Worm (Caenorhabditis elegans) whole organism, L2 larva: Measurements from ENCODE around the gene nhr-241.

Experiments
- F13H6.1 ChIP-seq: sonication (generic microtip); optimal IDR thresholded peaks from 2 replicates; lab custom pipeline; 2016; ENCODE audit warnings: missing genetic modification characterization, missing compliant biosample characterization
- R02D3.7 ChIP-seq: fragments of 150-350 bp; optimal IDR thresholded peaks from 2 replicates; lab custom pipeline; 2014; ENCODE audit warnings: missing biosample characterization, missing genetic modification characterization
- ZK546.5 ChIP-seq: sonication (generic microtip); optimal IDR thresholded peaks from 2 replicates; lab custom pipeline; 2017; ENCODE audit warnings: missing biosample characterization, missing genetic modification characterization
- alr-1 ChIP-seq: fragments of 150-350 bp; optimal IDR thresholded peaks from 2 replicates; lab custom pipeline; 2014; ENCODE audit warnings: missing biosample characterization, missing genetic modification characterization
- aly-2 ChIP-seq: fragments of 150-350 bp; optimal IDR thresholded peaks from 2 replicates; lab custom pipeline; 2014; ENCODE audit warnings: missing biosample characterization, missing genetic modification characterization
- ceh-16 ChIP-seq: fragments of 150-350 bp; optimal IDR thresholded peaks from 2 replicates; lab custom pipeline; 2014; ENCODE audit warnings: missing biosample characterization, missing genetic modification characterization
- dmd-4 ChIP-seq: sonication (generic microtip); optimal IDR thresholded peaks from 2 replicates; lab custom pipeline; 2017; ENCODE audit warnings: missing biosample characterization, missing genetic modification characterization
- egl-27 ChIP-seq: sonication (generic microtip); optimal IDR thresholded peaks from 3 replicates; lab custom pipeline; 2017; ENCODE audit warnings: missing biosample characterization, missing genetic modification reagents, missing genetic modification characterization
- elt-1 ChIP-seq: fragments of 150-350 bp; optimal IDR thresholded peaks from 2 replicates; lab custom pipeline; 2014; ENCODE audit warnings: missing biosample characterization, missing genetic modification characterization
- elt-3 ChIP-seq: sonication (generic microtip); optimal IDR thresholded peaks from 2 replicates; lab custom pipeline; 2017; ENCODE audit warnings: missing biosample characterization, missing genetic modification characterization
- fos-1 ChIP-seq: fragments of 150-350 bp; optimal IDR thresholded peaks from 2 replicates; lab custom pipeline; 2014; ENCODE audit warnings: missing biosample characterization, missing genetic modification characterization
- lin-13 ChIP-seq: fragments of 150-350 bp; optimal IDR thresholded peaks from 2 replicates; lab custom pipeline; 2014; ENCODE audit warnings: missing biosample characterization, missing genetic modification reagents, missing genetic modification characterization
- lin-39 ChIP-seq: fragments of 150-350 bp; optimal IDR thresholded peaks from 2 replicates; lab custom pipeline; 2014; ENCODE audit warnings: missing biosample characterization, missing genetic modification reagents, missing genetic modification characterization
- lsy-2 ChIP-seq, 2 experiments: fragments of 150-350 bp in 1 of 2; sonication (generic microtip) in 1 of 2; optimal IDR thresholded peaks; 2 replicates each; lab custom pipeline; 2014 to 2017; ENCODE audit warnings: missing biosample characterization in 2 of 2, missing genetic modification characterization in 2 of 2
- mbf-1 ChIP-seq: sonication (generic microtip); optimal IDR thresholded peaks from 2 replicates; lab custom pipeline; 2017; ENCODE audit warnings: missing biosample characterization, missing genetic modification characterization
- mdl-1 ChIP-seq, 2 experiments: fragments of 150-350 bp in 1 of 2; sonication (generic microtip) in 1 of 2; optimal IDR thresholded peaks; 2 replicates each; lab custom pipeline; 2017; ENCODE audit warnings: missing biosample characterization in 2 of 2, missing genetic modification characterization in 2 of 2
- nhr-11 ChIP-seq: fragments of 150-350 bp; optimal IDR thresholded peaks from 2 replicates; lab custom pipeline; 2014; ENCODE audit warnings: missing biosample characterization, missing genetic modification characterization
- nhr-12 ChIP-seq: fragments of 150-350 bp; optimal IDR thresholded peaks from 2 replicates; lab custom pipeline; 2014; ENCODE audit warnings: missing biosample characterization, missing genetic modification characterization
- nhr-129 ChIP-seq: fragments of 150-350 bp; optimal IDR thresholded peaks from 2 replicates; lab custom pipeline; 2014; ENCODE audit warnings: missing biosample characterization, missing genetic modification characterization
- nhr-237 ChIP-seq: fragments of 150-350 bp; optimal IDR thresholded peaks from 2 replicates; lab custom pipeline; 2014; ENCODE audit warnings: missing biosample characterization, missing genetic modification characterization
- nhr-6 ChIP-seq: fragments of 150-350 bp; optimal IDR thresholded peaks from 2 replicates; lab custom pipeline; 2014; ENCODE audit warnings: missing biosample characterization, missing genetic modification characterization
- nhr-77 ChIP-seq: fragments of 150-350 bp; optimal IDR thresholded peaks from 2 replicates; lab custom pipeline; 2014; ENCODE audit warnings: missing biosample characterization, missing genetic modification characterization
- peb-1 ChIP-seq: fragments of 150-350 bp; optimal IDR thresholded peaks from 2 replicates; lab custom pipeline; 2014; ENCODE audit warnings: missing biosample characterization, missing genetic modification characterization
- sem-4 ChIP-seq: fragments of 150-350 bp; optimal IDR thresholded peaks from 2 replicates; lab custom pipeline; 2014; ENCODE audit warnings: missing biosample characterization, missing genetic modification reagents, missing genetic modification characterization
- skn-1 ChIP-seq: sonication (generic microtip); optimal IDR thresholded peaks from 2 replicates; lab custom pipeline; 2017; ENCODE audit warnings: missing biosample characterization, missing genetic modification characterization
- sma-3 ChIP-seq: sonication (generic microtip); optimal IDR thresholded peaks from 2 replicates; lab custom pipeline; 2016; ENCODE audit warnings: missing genetic modification reagents, missing genetic modification characterization, missing compliant biosample characterization
- sma-9 ChIP-seq, 2 experiments: fragments of 150-350 bp in 1 of 2; sonication (generic microtip) in 1 of 2; optimal IDR thresholded peaks; 2 replicates each; lab custom pipeline; 2014 to 2016; ENCODE audit warnings: missing genetic modification characterization in 2 of 2, mild to moderate bottlenecking in 1 of 2, missing biosample characterization in 1 of 2, missing compliant biosample characterization in 1 of 2, missing genetic modification reagents in 1 of 2, moderate library complexity in 1 of 2
- unc-39 ChIP-seq: fragments of 150-350 bp; optimal IDR thresholded peaks from 2 replicates; lab custom pipeline; 2014; ENCODE audit warnings: missing biosample characterization, missing genetic modification characterization
- unc-55 ChIP-seq: fragments of 150-350 bp; sonication (generic microtip); optimal IDR thresholded peaks from 3 replicates; lab custom pipeline; 2014; ENCODE audit warnings: missing biosample characterization, missing genetic modification reagents, missing genetic modification characterization
- unc-62 ChIP-seq: fragments of 150-350 bp; optimal IDR thresholded peaks from 2 replicates; lab custom pipeline; 2014; ENCODE audit warnings: missing biosample characterization, missing genetic modification reagents, missing genetic modification characterization
- ztf-1 ChIP-seq: fragments of 200-800 bp; sonication (Bioruptor generic); conservative IDR thresholded peaks from 2 replicates; pipeline ENCODE4 v1.3.6; 2022; ENCODE audit warnings: missing genetic modification characterization, missing compliant biosample characterization
- ztf-11 ChIP-seq: sonication (generic microtip); optimal IDR thresholded peaks from 2 replicates; lab custom pipeline; 2017; ENCODE audit warnings: missing biosample characterization, missing genetic modification characterization

The nhr-241 gene

ce11 chrV:18734381-18734780 is 35.1 kb downstream of the nhr-241 start, which contains the start of gene scl-20:
scl-20 (minus strand) TSS chrV:18734481.
- no peak for TF ChIP-seq alr-1

ce11 chrV:18737646-18738045 is 38.4 kb downstream of the nhr-241 start:
- no peak for TF ChIP-seq nhr-12 (tag; lab: Kevin White, UChicago)
- no peak for TF ChIP-seq dmd-4 (tag; lab: Kevin White, UChicago)
- no peak for TF ChIP-seq alr-1
- TF ChIP-seq lin-39 (tag; lab: Kevin White, UChicago) = no peak
- no peak for TF ChIP-seq ztf-1
- no peak for TF ChIP-seq elt-1 (tag; lab: Kevin White, UChicago)
- no peak for TF ChIP-seq nhr-237 (tag; lab: Kevin White, UChicago)
- no peak for TF ChIP-seq lsy-2 (tag; optimal IDR thresholded peaks at IDR 0.05; lab: Kevin White, UChicago)

- TF ChIP-seq lin-13 (GFP tag; lab: Kevin White, UChicago) (no peak), F13H6.1 (tag; lab: Kevin White, UChicago) (no peak), nhr-6 (tag; lab: Kevin White, UChicago) (no peak), nhr-237 (tag; lab: Kevin White, UChicago) (no peak), unc-39 (tag; lab: Kevin White, UChicago) (no peak), ZK546.5 (no peak), peb-1 (tag; lab: Kevin White, UChicago) (no peak), dmd-4 (tag; lab: Kevin White, UChicago) (no peak), mbf-1 (no peak)
Measured at ce11 chrV:18742108-18742507, 42.9 kb downstream of the nhr-241 start, which contains the start of gene clec-250. clec-250 (minus strand) TSS chrV:18742208.

ce11 chrV:18746937-18747660 is 47.8 kb downstream of the nhr-241 start, which contains the start of gene clec-251:
clec-251 (minus strand) TSS chrV:18746987.
- no peak for TF ChIP-seq skn-1 (tag; lab: Kevin White, UChicago)
- TF ChIP-seq R02D3.7 (tag; lab: Kevin White, UChicago) = no peak
- no peak for TF ChIP-seq mdl-1 (tag; optimal IDR thresholded peaks at IDR 0.05; lab: Kevin White, UChicago)
- TF ChIP-seq nhr-11 (tag; lab: Kevin White, UChicago) = no peak
- TF ChIP-seq ztf-11 (tag; lab: Kevin White, UChicago) = no peak
- no peak for TF ChIP-seq elt-1 (tag; lab: Kevin White, UChicago)
- TF ChIP-seq lin-13 (GFP tag; lab: Kevin White, UChicago) = no peak
- no peak for TF ChIP-seq fos-1 (tag; lab: Kevin White, UChicago)
- no peak for TF ChIP-seq nhr-77 (tag; lab: Kevin White, UChicago)
- TF ChIP-seq nhr-6 (tag; lab: Kevin White, UChicago) = no peak
- no peak for TF ChIP-seq F13H6.1 (tag; lab: Kevin White, UChicago)

- TF ChIP-seq unc-62 (GFP tag; lab: Kevin White, UChicago) (no peak), egl-27 (tag; lab: Kevin White, UChicago) (no peak), fos-1 (tag; lab: Kevin White, UChicago) (no peak), peb-1 (tag; lab: Kevin White, UChicago) (no peak), alr-1 (no peak), unc-55 (no peak), nhr-129 (tag; lab: Kevin White, UChicago) (no peak), sem-4 (tag; lab: Kevin White, UChicago) (no peak), aly-2 (tag; lab: Kevin White, UChicago) (no peak), sma-9 (GFP tag; optimal IDR thresholded peaks at IDR 0.05; lab: Kevin White, UChicago) (no peak), sma-9 (tag; optimal IDR thresholded peaks at IDR 0.05; lab: Kevin White, UChicago) (no peak), ceh-16 (tag; lab: Kevin White, UChicago) (no peak), sma-3 (no peak), unc-39 (tag; lab: Kevin White, UChicago) (no peak), lin-39 (tag; lab: Kevin White, UChicago) (no peak), elt-3 (tag; lab: Kevin White, UChicago) (no peak)
Measured at ce11 chrV:18748726-18749125, 49.5 kb downstream of the nhr-241 start, which contains the start of gene clec-252. clec-252 (minus strand) TSS chrV:18748826.
